Fruit fly (Drosophila melanogaster) whole organism, prepupa: ENCODE results near the gene CG14285.

ENCODE experiments used
- Blimp-1 ChIP-seq: fragments of 200-800 bp; sonication (Bioruptor generic); optimal IDR thresholded peaks from 3 replicates; lab custom pipeline; 2017; ENCODE audit warnings: missing biosample characterization, missing genetic modification characterization, mild to moderate bottlenecking, moderate library complexity, missing genetic modification reagents
- CG10631 ChIP-seq: fragments of 200-800 bp; sonication (Bioruptor generic); optimal IDR thresholded peaks from 2 replicates; lab custom pipeline; 2016; ENCODE audit warnings: missing biosample characterization, missing genetic modification characterization
- CG11294 ChIP-seq: fragments of 200-800 bp; sonication (Bioruptor generic); IDR thresholded peaks from 2 replicates; pipeline ENCODE4 v1.3.6; 2022; ENCODE audit warnings: missing biosample characterization, missing genetic modification characterization
- CG11762 ChIP-seq: fragments of 200-800 bp; sonication (Bioruptor generic); optimal IDR thresholded peaks from 3 replicates; lab custom pipeline; 2016; ENCODE audit warnings: missing biosample characterization, missing genetic modification characterization; ENCODE audit not compliant: insufficient read depth
- CG11902 ChIP-seq: fragments of 200-800 bp; sonication (Bioruptor generic); optimal IDR thresholded peaks from 3 replicates; lab custom pipeline; 2016; ENCODE audit warnings: missing biosample characterization, missing genetic modification characterization
- CG15336 ChIP-seq: fragments of 200-800 bp; sonication (Bioruptor generic); IDR thresholded peaks from 2 replicates; pipeline ENCODE4 v1.3.6; 2022; ENCODE audit warnings: missing biosample characterization, missing genetic modification characterization
- CG1621 ChIP-seq: fragments of 200-800 bp; sonication (Bioruptor generic); optimal IDR thresholded peaks from 3 replicates; lab custom pipeline; 2018; ENCODE audit warnings: missing biosample characterization, mild to moderate bottlenecking, missing genetic modification characterization
- CG3032 ChIP-seq: fragments of 200-800 bp; optimal IDR thresholded peaks from 2 replicates; lab custom pipeline; 2019; ENCODE audit warnings: missing biosample characterization, mild to moderate bottlenecking, missing genetic modification characterization, moderate library complexity
- CG31627 ChIP-seq: fragments of 200-800 bp; sonication (Bioruptor generic); optimal IDR thresholded peaks from 3 replicates; lab custom pipeline; 2016; ENCODE audit warnings: missing biosample characterization, missing genetic modification characterization
- CG32006 ChIP-seq: fragments of 200-800 bp; sonication (Bioruptor generic); optimal IDR thresholded peaks from 3 replicates; lab custom pipeline; 2017; ENCODE audit warnings: missing biosample characterization, mild to moderate bottlenecking, missing genetic modification characterization
- CG34406 ChIP-seq: fragments of 200-800 bp; sonication (Bioruptor generic); optimal IDR thresholded peaks from 3 replicates; lab custom pipeline; 2016; ENCODE audit warnings: missing biosample characterization, missing genetic modification characterization
- CG4318 ChIP-seq: fragments of 200-800 bp; sonication (Bioruptor generic); optimal IDR thresholded peaks from 3 replicates; lab custom pipeline; 2017; ENCODE audit warnings: missing biosample characterization, mild to moderate bottlenecking, missing genetic modification characterization
- CG6163 ChIP-seq: fragments of 200-800 bp; sonication (Bioruptor generic); IDR thresholded peaks from 3 replicates; pipeline ENCODE4 v1.3.6; 2022; ENCODE audit warnings: missing biosample characterization, missing genetic modification characterization
- CG6276 ChIP-seq: fragments of 200-800 bp; sonication (Bioruptor generic); optimal IDR thresholded peaks from 2 replicates; lab custom pipeline; 2017; ENCODE audit warnings: missing biosample characterization, mild to moderate bottlenecking, missing genetic modification characterization
- CG6792 ChIP-seq: fragments of 200-800 bp; sonication (Bioruptor generic); optimal IDR thresholded peaks from 3 replicates; lab custom pipeline; 2016; ENCODE audit warnings: missing biosample characterization, missing genetic modification characterization
- CG6808 ChIP-seq: fragments of 200-800 bp; sonication (Bioruptor generic); optimal IDR thresholded peaks from 3 replicates; lab custom pipeline; 2017; ENCODE audit warnings: missing biosample characterization, missing genetic modification characterization, mild to moderate bottlenecking, moderate library complexity, missing genetic modification reagents
- CG7368 ChIP-seq: fragments of 200-800 bp; sonication (Bioruptor generic); optimal IDR thresholded peaks from 3 replicates; lab custom pipeline; 2016; ENCODE audit warnings: missing biosample characterization, missing genetic modification characterization
- CG8119 ChIP-seq: fragments of 200-800 bp; sonication (Bioruptor generic); IDR thresholded peaks from 3 replicates; pipeline ENCODE4 v1.3.6; 2022; ENCODE audit warnings: missing biosample characterization, missing genetic modification characterization
- CG8319 ChIP-seq: fragments of 200-800 bp; sonication (Bioruptor generic); optimal IDR thresholded peaks from 3 replicates; lab custom pipeline; 2016; ENCODE audit warnings: missing biosample characterization, missing genetic modification characterization
- CG8632 ChIP-seq: fragments of 200-800 bp; sonication (Bioruptor generic); optimal IDR thresholded peaks from 3 replicates; lab custom pipeline; 2016; ENCODE audit warnings: missing biosample characterization, missing genetic modification characterization
- CG9139 ChIP-seq: fragments of 200-800 bp; sonication (Bioruptor generic); optimal IDR thresholded peaks from 3 replicates; lab custom pipeline; 2017; ENCODE audit warnings: missing biosample characterization, mild to moderate bottlenecking, missing genetic modification characterization
- Eip75B ChIP-seq: fragments of 200-800 bp; sonication (Bioruptor generic); optimal IDR thresholded peaks from 3 replicates; lab custom pipeline; 2016; ENCODE audit warnings: missing biosample characterization, missing genetic modification characterization
- Eip78C ChIP-seq: fragments of 200-800 bp; sonication (Bioruptor generic); peaks from one replicate; lab custom pipeline; 2016; ENCODE audit warnings: missing biosample characterization, missing genetic modification characterization
- Eip93F ChIP-seq: fragments of 200-800 bp; sonication (Bioruptor generic); optimal IDR thresholded peaks from 2 replicates; lab custom pipeline; 2016; ENCODE audit warnings: missing biosample characterization, mild to moderate bottlenecking, missing genetic modification characterization
- Ets21C ChIP-seq: fragments of 200-800 bp; sonication (Bioruptor generic); optimal IDR thresholded peaks from 3 replicates; lab custom pipeline; 2016; ENCODE audit warnings: missing biosample characterization, missing genetic modification characterization
- Ets96B ChIP-seq: fragments of 200-800 bp; optimal IDR thresholded peaks from 2 replicates; lab custom pipeline; 2019; ENCODE audit warnings: missing biosample characterization, mild to moderate bottlenecking, missing genetic modification characterization, moderate library complexity
- Gug ChIP-seq: fragments of 200-800 bp; sonication (Bioruptor generic); IDR thresholded peaks from 2 replicates; pipeline ENCODE4 v1.3.6; 2022; ENCODE audit warnings: missing biosample characterization, missing genetic modification characterization
- Hr38 ChIP-seq: sonication (Bioruptor generic); optimal IDR thresholded peaks from 2 replicates; lab custom pipeline; 2016; ENCODE audit warnings: missing biosample characterization, missing genetic modification characterization
- Hr39 ChIP-seq: fragments of 200-800 bp; sonication (Bioruptor generic); optimal IDR thresholded peaks from 2 replicates; lab custom pipeline; 2016; ENCODE audit warnings: missing biosample characterization, missing genetic modification characterization
- Hr4 ChIP-seq: fragments of 200-800 bp; sonication (Bioruptor generic); optimal IDR thresholded peaks from 3 replicates; lab custom pipeline; 2016; ENCODE audit warnings: missing biosample characterization, missing genetic modification characterization
- Met ChIP-seq: fragments of 200-800 bp; sonication (Bioruptor generic); optimal IDR thresholded peaks from 3 replicates; lab custom pipeline; 2016; ENCODE audit warnings: missing biosample characterization, missing genetic modification characterization
- OdsH ChIP-seq: fragments of 200-800 bp; sonication (Bioruptor generic); optimal IDR thresholded peaks from 3 replicates; lab custom pipeline; 2016; ENCODE audit warnings: missing biosample characterization, missing genetic modification characterization
- Sox102F ChIP-seq: fragments of 200-800 bp; sonication (Bioruptor generic); optimal IDR thresholded peaks from 2 replicates; lab custom pipeline; 2016; ENCODE audit warnings: missing biosample characterization, mild to moderate bottlenecking, missing genetic modification characterization
- Sox14 ChIP-seq: fragments of 200-800 bp; sonication (Bioruptor generic); optimal IDR thresholded peaks from 3 replicates; lab custom pipeline; 2016; ENCODE audit warnings: missing biosample characterization, missing genetic modification characterization
- Sox15 ChIP-seq: fragments of 200-800 bp; sonication (Bioruptor generic); optimal IDR thresholded peaks from 3 replicates; lab custom pipeline; 2016; ENCODE audit warnings: missing biosample characterization, missing genetic modification characterization
- achi ChIP-seq: fragments of 200-800 bp; sonication (Bioruptor generic); optimal IDR thresholded peaks from 3 replicates; lab custom pipeline; 2016; ENCODE audit warnings: missing biosample characterization, missing genetic modification characterization
- cyc ChIP-seq: fragments of 200-800 bp; sonication (Bioruptor generic); optimal IDR thresholded peaks from 3 replicates; lab custom pipeline; 2016; ENCODE audit warnings: missing biosample characterization, missing genetic modification characterization
- dac ChIP-seq: fragments of 200-800 bp; sonication (Bioruptor generic); optimal IDR thresholded peaks from 2 replicates; lab custom pipeline; 2017; ENCODE audit warnings: missing biosample characterization, mild to moderate bottlenecking, missing genetic modification characterization
- eg ChIP-seq: fragments of 200-800 bp; sonication (Bioruptor generic); IDR thresholded peaks from 3 replicates; pipeline ENCODE4 v1.3.6; 2022; ENCODE audit warnings: missing biosample characterization, missing genetic modification characterization
- esn ChIP-seq: fragments of 200-800 bp; sonication (Bioruptor generic); optimal IDR thresholded peaks from 2 replicates; lab custom pipeline; 2016; ENCODE audit warnings: missing biosample characterization, mild to moderate bottlenecking, missing genetic modification characterization, moderate library complexity
- fd59A ChIP-seq: fragments of 200-800 bp; sonication (Bioruptor generic); optimal IDR thresholded peaks from 2 replicates; lab custom pipeline; 2017; ENCODE audit warnings: missing biosample characterization, mild to moderate bottlenecking, missing genetic modification characterization, missing genetic modification reagents
- fkh ChIP-seq: fragments of 200-800 bp; sonication (Bioruptor generic); optimal IDR thresholded peaks from 3 replicates; lab custom pipeline; 2017; ENCODE audit warnings: missing biosample characterization, mild to moderate bottlenecking, missing genetic modification characterization, moderate library complexity
- lz ChIP-seq: fragments of 200-800 bp; sonication (Bioruptor generic); optimal IDR thresholded peaks from 3 replicates; lab custom pipeline; 2016; ENCODE audit warnings: missing biosample characterization, missing genetic modification characterization
- net ChIP-seq: fragments of 200-800 bp; sonication (Bioruptor generic); optimal IDR thresholded peaks from 3 replicates; lab custom pipeline; 2016; ENCODE audit warnings: missing biosample characterization, missing genetic modification characterization
- pdm3 ChIP-seq: fragments of 200-800 bp; sonication (Bioruptor generic); optimal IDR thresholded peaks from 3 replicates; lab custom pipeline; 2016; ENCODE audit warnings: missing biosample characterization, missing genetic modification characterization
- salr ChIP-seq, 2 experiments: fragments of 200-800 bp; sonication (Bioruptor generic); optimal IDR thresholded peaks; 3 replicates each; lab custom pipeline; 2016 to 2018; ENCODE audit warnings: missing biosample characterization in 2 of 2, missing genetic modification characterization in 2 of 2, mild to moderate bottlenecking in 1 of 2
- spab ChIP-seq: fragments of 200-800 bp; sonication (Bioruptor generic); optimal IDR thresholded peaks from 2 replicates; lab custom pipeline; 2017; ENCODE audit warnings: missing biosample characterization, mild to moderate bottlenecking, missing genetic modification characterization, missing genetic modification reagents
- ss ChIP-seq, 2 experiments: fragments of 200-800 bp; sonication (Bioruptor generic); optimal IDR thresholded peaks; 2 replicates in 1 of 2; 3 replicates in 1 of 2; lab custom pipeline; 2017 to 2018; ENCODE audit warnings: mild to moderate bottlenecking in 2 of 2, missing biosample characterization in 2 of 2, missing genetic modification characterization in 2 of 2, moderate library complexity in 1 of 2
- topi ChIP-seq: fragments of 200-800 bp; sonication (Bioruptor generic); optimal IDR thresholded peaks from 3 replicates; lab custom pipeline; 2016; ENCODE audit warnings: missing biosample characterization, missing genetic modification characterization
- vri ChIP-seq: fragments of 200-800 bp; sonication (Bioruptor generic); optimal IDR thresholded peaks from 3 replicates; lab custom pipeline; 2016; ENCODE audit warnings: missing biosample characterization, mild to moderate bottlenecking, missing genetic modification characterization

Gene CG14285

dm6 chr3R:19023862-19024261 is 1.0 kb upstream of the CG14285 start, which contains the start of the genes CG6005 and CG14286:
CG6005 (minus strand) TSS chr3R:19024030.
CG14286 (plus strand) TSS chr3R:19024092.
- TF ChIP-seq CG11902 (GFP tag; lab: Kevin White, UChicago) (no peak), pdm3 (GFP tag; lab: Kevin White, UChicago) (peak; percentile 59), CG8319 (GFP tag; lab: Kevin White, UChicago) (no peak), Eip78C (GFP tag; lab: Kevin White, UChicago) (peak; percentile 65), fkh (GFP tag; lab: Kevin White, UChicago) (peak; percentile 66), Hr39 (peak; percentile 62), Eip75B (GFP tag; lab: Kevin White, UChicago) (no peak), CG34406 (no peak), net (GFP tag; lab: Kevin White, UChicago) (no peak), cyc (GFP tag; lab: Kevin White, UChicago) (peak; percentile 4), CG7368 (GFP tag; lab: Kevin White, UChicago) (no peak), lz (GFP tag; lab: Kevin White, UChicago) (peak; percentile 42), Sox102F (GFP tag; lab: Kevin White, UChicago) (no peak), esn (peak; percentile 66), Sox15 (peak; percentile 5), Hr4 (GFP tag; lab: Kevin White, UChicago) (peak; percentile 43), CG32006 (GFP tag; lab: Kevin White, UChicago) (no peak), CG6792 (GFP tag; lab: Kevin White, UChicago) (peak; percentile 14), Hr38 (GFP tag; lab: Kevin White, UChicago) (no peak), achi (GFP tag; lab: Kevin White, UChicago) (peak; percentile 72), Ets21C (GFP tag; lab: Kevin White, UChicago) (no peak), CG6163 (GFP tag; lab: Robert Waterston, UW) (no peak; the same call in 2 of the 3 replicates), spab (GFP tag; lab: Kevin White, UChicago) (no peak), CG31627 (GFP tag; lab: Kevin White, UChicago) (peak; percentile 63), dac (GFP tag; lab: Kevin White, UChicago) (no peak), CG4318 (no peak), Blimp-1 (no peak), CG8119 (GFP tag; lab: Robert Waterston, UW) (no peak), fd59A (GFP tag; lab: Kevin White, UChicago) (no peak), topi (GFP tag; lab: Kevin White, UChicago) (no peak), CG1621 (no peak), CG10631 (GFP tag; lab: Kevin White, UChicago) (no peak), CG8632 (no peak), Eip93F (GFP tag; lab: Kevin White, UChicago) (no peak), Met (GFP tag; lab: Kevin White, UChicago) (no peak), OdsH (no peak), eg (GFP tag; lab: Robert Waterston, UW) (peak; percentile 39; the same call in 1 of the 3 replicates), Sox14 (GFP tag; lab: Kevin White, UChicago) (peak; percentile 68), CG6276 (GFP tag; lab: Kevin White, UChicago) (no peak), CG3032 (no peak), salr (GFP tag; optimal IDR thresholded peaks at IDR 0.05; lab: Kevin White, UChicago) (no peak), CG11762 (GFP tag; lab: Kevin White, UChicago) (no peak), vri (GFP tag; lab: Kevin White, UChicago) (peak; percentile 13), CG15336 (GFP tag; lab: Robert Waterston, UW) (no peak), Gug (GFP tag; lab: Robert Waterston, UW) (no peak), Ets96B (tag; lab: Kevin White, UChicago) (no peak), CG11294 (GFP tag; lab: Robert Waterston, UW) (peak; percentile 9; the same call in 1 of the 2 replicates), CG9139 (no peak), ss (GFP tag; optimal IDR thresholded peaks at IDR 0.05; lab: Kevin White, UChicago) (no peak), CG6808 (no peak)
